Worm (Caenorhabditis elegans) whole organism, young adult: Measurements from ENCODE around the gene sid-2.

Experiments
- F22D6.2 ChIP-seq: sonication (generic microtip); optimal IDR thresholded peaks from 2 replicates; lab custom pipeline; 2016; ENCODE audit warnings: mild to moderate bottlenecking, missing genetic modification characterization, missing compliant biosample characterization
- F39B2.1 ChIP-seq: fragments of 200-800 bp; sonication (Bioruptor generic); IDR thresholded peaks from 2 replicates; pipeline ENCODE4 v1.3.6; 2022; ENCODE audit warnings: missing genetic modification reagents, missing genetic modification characterization, missing compliant biosample characterization
- K11D2.4 ChIP-seq: fragments of 200-800 bp; sonication (Bioruptor generic); IDR thresholded peaks from 2 replicates; pipeline ENCODE4 v1.3.6; 2022; ENCODE audit warnings: missing genetic modification reagents, missing genetic modification characterization, missing compliant biosample characterization
- K12H6.12 ChIP-seq: fragments of 200-800 bp; sonication (Bioruptor generic); optimal IDR thresholded peaks from 2 replicates; lab custom pipeline; 2018; ENCODE audit warnings: mild to moderate bottlenecking, missing genetic modification characterization, missing compliant biosample characterization
- T26A5.8 ChIP-seq: sonication (generic microtip); optimal IDR thresholded peaks from 2 replicates; lab custom pipeline; 2016; ENCODE audit warnings: missing genetic modification characterization, missing compliant biosample characterization
- Y56A3A.18 ChIP-seq: fragments of 200-800 bp; sonication (Bioruptor generic); IDR thresholded peaks from 2 replicates; pipeline ENCODE4 v1.3.6; 2022; ENCODE audit warnings: missing genetic modification reagents, missing genetic modification characterization, missing compliant biosample characterization
- atf-7 ChIP-seq: sonication (generic microtip); optimal IDR thresholded peaks from 2 replicates; lab custom pipeline; 2017; ENCODE audit warnings: mild to moderate bottlenecking, missing genetic modification characterization, missing compliant biosample characterization
- attf-5 ChIP-seq: fragments of 200-800 bp; sonication (Bioruptor generic); optimal IDR thresholded peaks from 2 replicates; lab custom pipeline; 2018; ENCODE audit warnings: mild to moderate bottlenecking, missing genetic modification characterization, missing compliant biosample characterization
- attf-6 ChIP-seq: fragments of 200-800 bp; sonication (Bioruptor generic); IDR thresholded peaks from 2 replicates; pipeline ENCODE4 v1.3.6; 2022; ENCODE audit warnings: missing genetic modification reagents, missing genetic modification characterization, missing compliant biosample characterization
- bed-2 ChIP-seq: fragments of 200-800 bp; sonication (Bioruptor generic); IDR thresholded peaks from 2 replicates; pipeline ENCODE4 v1.3.6; 2022; ENCODE audit warnings: missing genetic modification reagents, missing genetic modification characterization, missing compliant biosample characterization
- ccch-3 ChIP-seq: fragments of 200-800 bp; sonication (Bioruptor generic); optimal IDR thresholded peaks from 2 replicates; lab custom pipeline; 2018; ENCODE audit warnings: mild to moderate bottlenecking, missing genetic modification characterization, missing compliant biosample characterization
- cebp-1 ChIP-seq, 2 experiments: fragments of 200-800 bp in 1 of 2; sonication (Bioruptor generic) in 1 of 2; sonication (generic microtip) in 1 of 2; IDR thresholded peaks in 1 of 2; optimal IDR thresholded peaks in 1 of 2; 2 replicates each; pipeline versions ENCODE4 v1.3.6 to Lab custom; 2017 to 2022; ENCODE audit warnings: missing compliant biosample characterization in 2 of 2, missing genetic modification characterization in 2 of 2, mild to moderate bottlenecking in 1 of 2, missing genetic modification reagents in 1 of 2, moderate library complexity in 1 of 2
- ceh-27 ChIP-seq: fragments of 200-800 bp; sonication (Bioruptor generic); optimal IDR thresholded peaks from 2 replicates; lab custom pipeline; 2018; ENCODE audit warnings: mild to moderate bottlenecking, missing genetic modification characterization, moderate library complexity, missing compliant biosample characterization
- ceh-91 ChIP-seq: fragments of 200-800 bp; sonication (Bioruptor generic); IDR thresholded peaks from 2 replicates; pipeline ENCODE4 v1.3.6; 2022; ENCODE audit warnings: missing genetic modification reagents, missing genetic modification characterization, missing compliant biosample characterization
- dox-1 ChIP-seq: fragments of 200-800 bp; sonication (Bioruptor generic); IDR thresholded peaks from 2 replicates; pipeline ENCODE4 v1.3.6; 2022; ENCODE audit warnings: missing genetic modification reagents, missing genetic modification characterization, missing compliant biosample characterization
- dpl-1 ChIP-seq: fragments of 150-350 bp; optimal IDR thresholded peaks from 2 replicates; lab custom pipeline; 2014; ENCODE audit warnings: missing biosample characterization, missing genetic modification reagents, missing genetic modification characterization
- efl-1 ChIP-seq: fragments of 150-350 bp; optimal IDR thresholded peaks from 2 replicates; lab custom pipeline; 2014; ENCODE audit warnings: missing biosample characterization, missing genetic modification reagents, missing genetic modification characterization
- him-1 ChIP-seq: sonication (generic microtip); optimal IDR thresholded peaks from 2 replicates; lab custom pipeline; 2016; ENCODE audit warnings: missing genotype, missing genetic modification reagents, missing genetic modification characterization, missing compliant biosample characterization
- hlh-12 ChIP-seq: sonication (generic microtip); optimal IDR thresholded peaks from 2 replicates; lab custom pipeline; 2016; ENCODE audit warnings: missing genetic modification characterization, missing compliant biosample characterization
- hmg-1.2 ChIP-seq: fragments of 200-800 bp; sonication (Bioruptor generic); IDR thresholded peaks from 2 replicates; pipeline ENCODE4 v1.3.6; 2022; ENCODE audit warnings: missing genetic modification reagents, missing genetic modification characterization, missing compliant biosample characterization
- hmg-20 ChIP-seq: fragments of 200-800 bp; sonication (Bioruptor generic); IDR thresholded peaks from 2 replicates; pipeline ENCODE4 v1.3.6; 2022; ENCODE audit warnings: missing genetic modification reagents, missing genetic modification characterization, missing compliant biosample characterization
- hsf-1 ChIP-seq: fragments of 200-800 bp; sonication (Bioruptor generic); IDR thresholded peaks from 2 replicates; pipeline ENCODE4 v1.3.6; 2022; ENCODE audit warnings: missing genetic modification reagents, missing genetic modification characterization, missing compliant biosample characterization
- lag-1 ChIP-seq: fragments of 200-800 bp; sonication (Bioruptor generic); IDR thresholded peaks from 2 replicates; pipeline ENCODE4 v1.3.6; 2022; ENCODE audit warnings: missing genetic modification reagents, missing genetic modification characterization, missing compliant biosample characterization
- lin-26 ChIP-seq: fragments of 200-800 bp; sonication (Bioruptor generic); IDR thresholded peaks from 2 replicates; pipeline ENCODE4 v1.3.6; 2022; ENCODE audit warnings: missing genetic modification reagents, missing genetic modification characterization, missing compliant biosample characterization
- lin-54 ChIP-seq: fragments of 200-800 bp; sonication (Bioruptor generic); optimal IDR thresholded peaks from 2 replicates; lab custom pipeline; 2018; ENCODE audit warnings: mild to moderate bottlenecking, missing genetic modification characterization, missing compliant biosample characterization
- lsy-27 ChIP-seq: sonication (generic microtip); optimal IDR thresholded peaks from 2 replicates; lab custom pipeline; 2017; ENCODE audit warnings: missing genetic modification characterization, mild to moderate bottlenecking, missing compliant biosample characterization, antibody characterized with exemption, missing genotype, borderline replicate concordance; ENCODE audit not compliant: insufficient read depth
- madf-10 ChIP-seq: sonication (generic microtip); optimal IDR thresholded peaks from 2 replicates; lab custom pipeline; 2016; ENCODE audit warnings: mild to moderate bottlenecking, missing genetic modification characterization, missing compliant biosample characterization
- madf-6 ChIP-seq: fragments of 200-800 bp; sonication (Bioruptor generic); IDR thresholded peaks from 2 replicates; pipeline ENCODE4 v1.3.6; 2022; ENCODE audit warnings: missing genetic modification reagents, missing genetic modification characterization, missing compliant biosample characterization
- mcd-1 ChIP-seq: fragments of 200-800 bp; sonication (Bioruptor generic); IDR thresholded peaks from 2 replicates; pipeline ENCODE4 v1.3.6; 2022; ENCODE audit warnings: missing genetic modification reagents, missing genetic modification characterization, missing compliant biosample characterization
- mxl-1 ChIP-seq: sonication (generic microtip); optimal IDR thresholded peaks from 2 replicates; lab custom pipeline; 2016; ENCODE audit warnings: missing genetic modification characterization, missing compliant biosample characterization
- nfya-1 ChIP-seq: sonication (generic microtip); optimal IDR thresholded peaks from 2 replicates; lab custom pipeline; 2017; ENCODE audit warnings: antibody characterized with exemption, missing compliant biosample characterization, missing genetic modification characterization, borderline replicate concordance; ENCODE audit not compliant: insufficient read depth
- nfya-2 ChIP-seq: fragments of 200-800 bp; sonication (Bioruptor generic); IDR thresholded peaks from 2 replicates; pipeline ENCODE4 v1.3.6; 2022; ENCODE audit warnings: missing genetic modification reagents, missing genetic modification characterization, missing compliant biosample characterization
- rcor-1 ChIP-seq: fragments of 200-800 bp; sonication (Bioruptor generic); IDR thresholded peaks from 2 replicates; pipeline ENCODE4 v1.3.6; 2022; ENCODE audit warnings: missing genetic modification reagents, missing genetic modification characterization, missing compliant biosample characterization
- rec-8 ChIP-seq, 2 experiments: sonication (generic microtip); optimal IDR thresholded peaks; 2 replicates each; lab custom pipeline; 2016; ENCODE audit warnings: mild to moderate bottlenecking in 2 of 2, missing genetic modification characterization in 2 of 2, missing genetic modification reagents in 2 of 2, missing genotype in 2 of 2, missing biosample characterization in 1 of 2, missing compliant biosample characterization in 1 of 2, moderate library complexity in 1 of 2
- sea-2 ChIP-seq: fragments of 200-800 bp; sonication (Bioruptor generic); IDR thresholded peaks from 2 replicates; pipeline ENCODE4 v1.3.6; 2022; ENCODE audit warnings: missing genetic modification characterization, missing compliant biosample characterization
- snpc-3.4 ChIP-seq: sonication (generic microtip); optimal IDR thresholded peaks from 2 replicates; lab custom pipeline; 2017; ENCODE audit warnings: missing genetic modification characterization, mild to moderate bottlenecking, missing compliant biosample characterization, antibody characterized with exemption, moderate library complexity, missing genotype, missing genetic modification reagents
- somi-1 ChIP-seq: fragments of 200-800 bp; sonication (Bioruptor generic); optimal IDR thresholded peaks from 2 replicates; lab custom pipeline; 2018; ENCODE audit warnings: mild to moderate bottlenecking, missing genetic modification characterization, missing compliant biosample characterization
- tbx-9 ChIP-seq: sonication (generic microtip); optimal IDR thresholded peaks from 2 replicates; lab custom pipeline; 2016; ENCODE audit warnings: borderline replicate concordance, missing genetic modification characterization, inconsistent platforms, missing compliant biosample characterization
- xnd-1 ChIP-seq: sonication (generic microtip); optimal IDR thresholded peaks from 2 replicates; lab custom pipeline; 2016; ENCODE audit warnings: missing genotype, missing genetic modification reagents, missing genetic modification characterization, missing compliant biosample characterization
- zim-3 ChIP-seq: sonication (generic microtip); optimal IDR thresholded peaks from 2 replicates; lab custom pipeline; 2017; ENCODE audit warnings: mild to moderate bottlenecking, missing genetic modification characterization, moderate library complexity, missing compliant biosample characterization
- ztf-18 ChIP-seq: sonication (generic microtip); optimal IDR thresholded peaks from 2 replicates; lab custom pipeline; 2016; ENCODE audit warnings: missing genotype, mild to moderate bottlenecking, missing genetic modification characterization, missing compliant biosample characterization
- ztf-25 ChIP-seq: fragments of 200-800 bp; sonication (Bioruptor generic); IDR thresholded peaks from 2 replicates; pipeline ENCODE4 v1.3.6; 2022; ENCODE audit warnings: missing genetic modification reagents, missing genetic modification characterization, missing compliant biosample characterization
- ztf-3 ChIP-seq: fragments of 200-800 bp; sonication (Bioruptor generic); optimal IDR thresholded peaks from 2 replicates; lab custom pipeline; 2018; ENCODE audit warnings: mild to moderate bottlenecking, missing genetic modification characterization, missing compliant biosample characterization

Gene sid-2

DNA sequence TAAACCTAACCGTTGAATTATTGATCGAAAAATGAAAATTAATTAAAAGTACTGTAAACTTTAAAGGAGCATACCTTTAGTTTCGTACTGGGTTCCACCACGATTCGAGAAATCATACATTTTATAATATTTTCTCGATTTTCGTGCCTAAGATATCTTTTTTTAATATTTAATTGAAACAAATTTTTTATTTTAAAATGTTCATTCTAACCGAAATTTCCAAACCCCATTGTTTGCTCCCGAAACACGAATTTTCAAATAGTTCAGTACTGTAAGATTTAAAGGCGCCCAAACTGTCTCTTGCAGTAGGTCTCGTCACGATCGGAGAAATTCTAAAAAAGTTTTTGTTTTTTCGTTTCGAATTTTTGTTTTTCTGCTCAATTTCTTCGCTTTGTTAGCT, 35.7 kb downstream of the sid-2 start (continued):
- TF ChIP-seq rcor-1 (GFP tag; lab: Robert Waterston, UW) (no peak), ceh-91 (peak; percentile 38; the same call in 1 of the 2 replicates), atf-7 (tag; lab: Kevin White, UChicago) (no peak), dpl-1 (GFP tag; lab: Kevin White, UChicago) (no peak), tbx-9 (tag; lab: Kevin White, UChicago) (no peak), dox-1 (GFP tag; lab: Robert Waterston, UW) (peak; percentile 21; the same call in 1 of the 2 replicates), ztf-3 (GFP tag; lab: Kevin White, UChicago) (no peak), nfya-2 (GFP tag; lab: Robert Waterston, UW) (no peak)

DNA sequence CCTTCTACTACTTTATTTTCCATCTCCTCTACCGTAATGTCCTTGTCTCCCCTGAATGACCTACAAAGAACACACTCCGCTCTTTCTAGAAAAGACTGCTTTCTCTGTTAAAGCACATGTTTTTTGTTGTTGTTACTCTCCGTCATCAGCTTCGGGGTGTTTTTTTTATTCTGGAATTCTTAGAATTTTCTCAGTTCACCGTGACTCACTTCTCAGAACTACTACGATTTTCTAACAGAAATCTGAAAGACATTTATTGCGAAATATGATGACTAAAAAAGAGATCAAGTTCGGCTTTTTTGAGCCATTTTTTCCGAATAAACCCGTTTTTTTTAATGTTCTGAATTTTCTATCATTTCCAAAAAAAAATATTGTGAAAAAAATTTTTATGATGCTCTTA, 37.0 kb downstream of the sid-2 start:
- TF ChIP-seq cebp-1 (GFP tag; IDR thresholded peaks at IDR 0.05; lab: Robert Waterston, UW) (no peak), cebp-1 (tag; optimal IDR thresholded peaks at IDR 0.05; lab: Kevin White, UChicago) (peak; percentile 85), madf-6 (GFP tag; lab: Robert Waterston, UW) (no peak), K12H6.12 (peak; percentile 39), nfya-1 (tag; lab: Kevin White, UChicago) (no peak), lin-26 (GFP tag; lab: Robert Waterston, UW) (no peak)

DNA sequence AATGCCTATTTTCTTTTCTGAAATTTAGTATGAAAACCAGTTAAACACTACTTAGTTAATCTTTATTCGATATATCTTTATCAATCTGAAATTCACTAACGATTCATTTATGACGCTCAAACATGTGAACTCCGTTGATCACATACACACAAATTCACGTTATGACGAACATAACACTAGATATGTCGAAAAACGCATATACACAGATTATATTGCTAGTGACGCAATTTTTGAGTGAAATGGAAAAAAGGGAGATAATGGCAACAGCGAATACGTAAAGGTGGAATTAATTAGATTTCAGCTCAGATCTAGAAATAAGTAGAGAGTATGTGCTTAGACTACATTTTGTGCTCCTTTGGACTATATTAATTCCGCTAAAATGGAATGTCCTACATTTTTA, 37.6 kb downstream of the sid-2 start:
- TF ChIP-seq rcor-1 (GFP tag; lab: Robert Waterston, UW) (no peak), lag-1 (GFP tag; lab: Robert Waterston, UW) (no peak), efl-1 (no peak), madf-10 (no peak), snpc-3.4 (tag; lab: Kevin White, UChicago) (no peak), him-1 (tag; lab: Kevin White, UChicago) (no peak), lin-54 (GFP tag; lab: Kevin White, UChicago) (no peak), rec-8 (tag; optimal IDR thresholded peaks at IDR 0.05; lab: Kevin White, UChicago) (no peak), nfya-2 (GFP tag; lab: Robert Waterston, UW) (no peak), attf-5 (no peak), hsf-1 (GFP tag; lab: Robert Waterston, UW) (no peak), F39B2.1 (GFP tag; lab: Robert Waterston, UW) (no peak)

DNA sequence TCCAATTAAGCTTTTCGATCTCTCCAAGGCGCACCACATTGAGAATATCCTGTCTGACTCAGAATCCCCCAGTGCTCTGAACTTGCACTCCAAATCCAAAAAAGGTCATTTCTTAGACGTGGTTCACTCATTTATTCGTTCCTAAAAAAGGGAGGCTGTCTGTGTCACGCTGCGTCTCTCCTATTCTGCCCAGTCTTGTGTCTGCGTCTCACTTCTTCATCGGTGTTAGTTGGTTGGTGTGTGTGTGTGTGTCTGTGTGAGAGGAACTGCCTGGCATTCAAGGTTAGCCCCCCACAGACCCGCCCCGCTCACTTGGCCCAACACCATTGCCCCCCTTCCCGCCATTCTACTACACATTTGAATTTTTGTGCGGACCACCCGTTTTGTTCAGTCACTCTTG, 38.3 kb downstream of the sid-2 start:
- no peak for TF ChIP-seq zim-3
- no peak for TF ChIP-seq hlh-12 (tag; lab: Kevin White, UChicago)
- no peak for TF ChIP-seq bed-2
- TF ChIP-seq Y56A3A.18 (GFP tag; lab: Robert Waterston, UW), result no peak
- no peak for TF ChIP-seq snpc-3.4 (tag; lab: Kevin White, UChicago)
- no peak for TF ChIP-seq lsy-27 (tag; lab: Kevin White, UChicago)
- TF ChIP-seq mcd-1 (GFP tag; lab: Robert Waterston, UW), result peak; percentile 31; the same call in 1 of the 2 replicates
- no peak for TF ChIP-seq lag-1 (GFP tag; lab: Robert Waterston, UW)
- no peak for TF ChIP-seq T26A5.8
- 0 out of 2 replicates have a peak, but pooled peaks have one; percentile 24 for TF ChIP-seq K11D2.4 (GFP tag; lab: Robert Waterston, UW)
- no peak for TF ChIP-seq attf-6
- TF ChIP-seq ztf-3 (GFP tag; lab: Kevin White, UChicago), result no peak
- TF ChIP-seq ztf-18 (tag; lab: Kevin White, UChicago), result no peak
- TF ChIP-seq somi-1 (GFP tag; lab: Kevin White, UChicago), result no peak
- TF ChIP-seq lin-54 (GFP tag; lab: Kevin White, UChicago), result no peak
- TF ChIP-seq xnd-1 (tag; lab: Kevin White, UChicago), result no peak
- no peak for TF ChIP-seq ccch-3
- TF ChIP-seq hmg-1.2 (GFP tag; lab: Robert Waterston, UW), result peak; percentile 78; the same call in 1 of the 2 replicates
- 0 out of 2 replicates have a peak, but pooled peaks have one; percentile 39 for TF ChIP-seq rcor-1 (GFP tag; lab: Robert Waterston, UW)
- TF ChIP-seq hmg-20 (GFP tag; lab: Robert Waterston, UW), result no peak
- no peak for TF ChIP-seq sea-2 (GFP tag; lab: Robert Waterston, UW)
- TF ChIP-seq ceh-27 (GFP tag; lab: Kevin White, UChicago), result peak; percentile 41
- TF ChIP-seq mxl-1, result no peak
- TF ChIP-seq ztf-25 (GFP tag; lab: Robert Waterston, UW), result no peak
- no peak for TF ChIP-seq F22D6.2
